Worm (Caenorhabditis elegans): Measurements from ENCODE around the gene gar-2.

DNA sequence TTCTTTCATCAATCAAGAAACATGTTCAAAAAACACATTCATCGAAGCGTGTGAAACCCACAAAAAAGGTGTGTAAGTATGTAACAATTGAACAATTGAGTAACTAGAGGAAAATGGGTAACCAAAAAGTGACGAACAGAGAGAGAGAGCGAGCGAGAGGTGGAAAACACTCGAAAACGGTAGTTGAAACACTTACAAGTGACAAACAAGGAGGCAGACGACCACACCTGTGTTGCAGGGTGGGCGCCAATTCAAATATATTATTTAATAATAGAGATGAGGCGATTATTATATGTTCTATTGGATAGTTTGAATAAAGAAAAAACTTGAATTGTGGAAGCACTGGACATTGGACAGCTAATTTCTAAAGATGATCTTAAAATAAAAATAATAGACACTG, 19.8 kb upstream of the gar-2 start:
- no peak for TF ChIP-seq pqm-1 (tag; optimal IDR thresholded peaks at IDR 0.05)
- TF ChIP-seq nhr-77 (tag; optimal IDR thresholded peaks at IDR 0.05) = no peak
- TF ChIP-seq nhr-237 (tag; optimal IDR thresholded peaks at IDR 0.05) = no peak
- TF ChIP-seq snpc-4 (tag; optimal IDR thresholded peaks at IDR 0.05) = no peak
- no peak for TF ChIP-seq unc-39 (tag; optimal IDR thresholded peaks at IDR 0.05)
- TF ChIP-seq unc-62 (GFP tag; optimal IDR thresholded peaks at IDR 0.05 in 1 of 2) = no peak
- TF ChIP-seq unc-62 (tag; optimal IDR thresholded peaks at IDR 0.05) = no peak
- TF ChIP-seq lin-13 (GFP tag; optimal IDR thresholded peaks at IDR 0.05) = no peak
- TF ChIP-seq ztf-7 (tag; optimal IDR thresholded peaks at IDR 0.05) = no peak
- no peak for TF ChIP-seq Y48G9A.11 (GFP tag; IDR thresholded peaks at IDR 0.05)
- TF ChIP-seq saeg-2 (GFP tag; IDR thresholded peaks at IDR 0.05) = no peak
- TF ChIP-seq daf-12 (tag; optimal IDR thresholded peaks at IDR 0.05) = no peak
- no peak for TF ChIP-seq fos-1 (tag; optimal IDR thresholded peaks at IDR 0.05)
